Worm (Caenorhabditis elegans) whole organism, L4 larva: ENCODE measurements around the gene C34D4.4.

Source experiments
- T26A8.4 ChIP-seq: fragments of 200-800 bp; sonication (Bioruptor generic); IDR thresholded peaks from 2 replicates; pipeline ENCODE4 v1.3.6; 2022; ENCODE audit warnings: missing genetic modification characterization, missing compliant biosample characterization
- ces-1 ChIP-seq: fragments of 150-350 bp; sonication (generic microtip); optimal IDR thresholded peaks from 4 replicates; lab custom pipeline; 2014; ENCODE audit warnings: missing biosample characterization, missing genetic modification reagents, missing genetic modification characterization
- egl-43 ChIP-seq: fragments of 200-800 bp; sonication (Bioruptor generic); IDR thresholded peaks from 2 replicates; pipeline ENCODE4 v1.3.6; 2022; ENCODE audit warnings: missing genetic modification reagents, missing genetic modification characterization, missing compliant biosample characterization
- fkh-10 ChIP-seq: fragments of 150-350 bp; optimal IDR thresholded peaks from 2 replicates; lab custom pipeline; 2014; ENCODE audit warnings: missing biosample characterization, missing genetic modification reagents, missing genetic modification characterization
- skn-1 ChIP-seq: fragments of 150-350 bp; optimal IDR thresholded peaks from 2 replicates; lab custom pipeline; 2014; ENCODE audit warnings: missing biosample characterization, missing genetic modification characterization
- spr-3 ChIP-seq: fragments of 200-800 bp; sonication (Bioruptor generic); optimal IDR thresholded peaks from 2 replicates; lab custom pipeline; 2018; ENCODE audit warnings: mild to moderate bottlenecking, missing genetic modification characterization, missing compliant biosample characterization

- TF ChIP-seq fkh-10 (GFP tag; lab: Kevin White, UChicago) (no peak), ces-1 (GFP tag; lab: Kevin White, UChicago) (no peak), skn-1 (no peak), egl-43 (GFP tag; lab: Robert Waterston, UW) (no peak), spr-3 (no peak), T26A8.4 (no peak)
Measured at ce11 chrIV:7158161-7158560, 9.0 kb downstream of the C34D4.4 start.
